Worm (Caenorhabditis elegans) whole organism, L4/young adult: Measurements from ENCODE around the gene dod-17.

Source experiments
- dao-5 ChIP-seq: sonication (generic microtip); optimal IDR thresholded peaks from 2 replicates; lab custom pipeline; 2016; ENCODE audit warnings: missing genotype, missing genetic modification characterization, moderate library complexity, missing compliant biosample characterization
- him-1 ChIP-seq: sonication (generic microtip); optimal IDR thresholded peaks from 2 replicates; lab custom pipeline; 2016; ENCODE audit warnings: missing genotype, missing genetic modification reagents, missing genetic modification characterization, missing compliant biosample characterization

DNA sequence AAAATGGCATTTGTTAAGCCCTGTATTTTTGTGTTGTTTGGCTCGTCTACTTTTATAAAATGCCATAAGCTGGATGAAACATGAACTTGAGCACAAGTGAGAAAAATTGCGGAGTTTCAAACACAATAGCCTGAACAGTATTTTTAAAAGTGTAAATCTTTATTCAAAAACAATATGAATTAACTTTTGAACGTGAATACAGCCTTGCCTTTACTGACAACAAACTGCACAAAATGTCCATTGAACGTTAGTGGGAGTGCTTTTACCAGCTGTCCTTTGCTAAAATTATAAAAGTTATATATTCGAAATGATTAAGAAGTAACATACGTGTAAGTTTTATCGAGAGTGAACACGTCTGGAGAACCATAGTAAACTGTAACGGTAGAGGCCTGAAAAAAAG lies 8.8 kb upstream of the dod-17 start:
- no peak for TF ChIP-seq him-1 (tag; lab: Kevin White, UChicago)
- TF ChIP-seq dao-5 (tag; lab: Kevin White, UChicago) = no peak
